Worm (Caenorhabditis elegans): ENCODE results near the gene rps-12.

rps-12 gene

DNA sequence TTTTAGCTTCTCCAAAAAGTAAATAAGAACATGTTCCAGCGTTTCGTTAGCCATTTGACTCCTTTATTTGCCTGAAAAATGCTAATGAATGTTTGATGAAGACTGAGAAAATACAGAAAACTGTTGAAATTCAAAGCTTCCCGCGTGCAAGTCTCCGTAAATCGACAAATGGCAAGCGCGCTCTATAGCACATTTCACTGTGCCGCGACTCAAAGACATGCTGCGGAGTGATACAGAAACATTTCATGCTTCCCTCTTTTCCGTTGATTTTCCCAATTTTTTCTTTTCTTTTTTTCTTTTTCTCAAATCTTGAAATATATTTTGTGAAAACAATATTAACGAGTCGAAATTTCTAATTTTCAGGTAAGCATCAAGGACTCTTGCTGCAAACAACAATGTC lies at the start of gene rps-12, which contains the start of gene ska-3:
rps-12 (plus strand) TSS at position 364 of the 400 bp plus-strand sequence.
ska-3 (minus strand) TSS at position 71 of the 400 bp plus-strand sequence.
- TF ChIP-seq mab-5 (tag; optimal IDR thresholded peaks at IDR 0.05) (peak; percentile 60), M03D4.4 (tag; optimal IDR thresholded peaks at IDR 0.05) (peak; percentile 89), ceh-83 (GFP tag; optimal IDR thresholded peaks at IDR 0.05) (peak; percentile 25), unc-62 (GFP tag; optimal IDR thresholded peaks at IDR 0.05) (peak; percentile 85), snpc-4 (tag; optimal IDR thresholded peaks at IDR 0.05) (no peak), sem-2 (GFP tag; optimal IDR thresholded peaks at IDR 0.05) (peak; percentile 11), lin-32 (GFP tag; optimal IDR thresholded peaks at IDR 0.05) (no peak), unc-39 (tag; optimal IDR thresholded peaks at IDR 0.05) (no peak), pha-4 (tag; optimal IDR thresholded peaks at IDR 0.05) (peak; percentile 99), mls-2 (tag; optimal IDR thresholded peaks at IDR 0.05) (peak; percentile 73), flh-1 (GFP tag; optimal IDR thresholded peaks at IDR 0.05) (no peak), blmp-1 (tag; optimal IDR thresholded peaks at IDR 0.05) (no peak), cnd-1 (tag; optimal IDR thresholded peaks at IDR 0.05) (peak; percentile 45), ces-1 (GFP tag; optimal IDR thresholded peaks at IDR 0.05) (peak; percentile 81), elt-3 (tag; optimal IDR thresholded peaks at IDR 0.05) (peak; percentile 55), unc-120 (tag; optimal IDR thresholded peaks at IDR 0.05; ENCODE audit: poor library complexity, severe bottlenecking) (peak; percentile 88), mep-1 (tag; optimal IDR thresholded peaks at IDR 0.05) (peak; percentile 100), nhr-76 (tag; optimal IDR thresholded peaks at IDR 0.05) (no peak), nhr-28 (tag; optimal IDR thresholded peaks at IDR 0.05) (peak; percentile 24), ham-2 (GFP tag; optimal IDR thresholded peaks at IDR 0.05) (peak; percentile 87), drap-1 (GFP tag; optimal IDR thresholded peaks at IDR 0.05) (peak; percentile 86), nhr-12 (tag; optimal IDR thresholded peaks at IDR 0.05) (peak; percentile 90), zip-8 (tag; optimal IDR thresholded peaks at IDR 0.05) (no peak), lsy-2 (tag; optimal IDR thresholded peaks at IDR 0.05) (peak; percentile 92), elt-1 (tag; optimal IDR thresholded peaks at IDR 0.05; ENCODE audit: borderline replicate concordance, insufficient read depth) (peak; percentile 53), nhr-237 (tag; optimal IDR thresholded peaks at IDR 0.05) (peak; percentile 98), nhr-2 (tag; optimal IDR thresholded peaks at IDR 0.05) (peak; percentile 54), sptf-1 (tag; optimal IDR thresholded peaks at IDR 0.05) (peak; percentile 88), tbx-8 (GFP tag; optimal IDR thresholded peaks at IDR 0.05) (peak; percentile 55), ceh-43 (GFP tag; optimal IDR thresholded peaks at IDR 0.05) (peak; percentile 9), lin-13 (tag; optimal IDR thresholded peaks at IDR 0.05) (peak; percentile 99), ceh-39 (tag; optimal IDR thresholded peaks at IDR 0.05) (peak; percentile 95), hlh-1 (tag; optimal IDR thresholded peaks at IDR 0.05) (peak; percentile 66), ztf-11 (tag; optimal IDR thresholded peaks at IDR 0.05) (peak; percentile 69), bed-3 (GFP tag; optimal IDR thresholded peaks at IDR 0.05) (peak; percentile 26)

DNA sequence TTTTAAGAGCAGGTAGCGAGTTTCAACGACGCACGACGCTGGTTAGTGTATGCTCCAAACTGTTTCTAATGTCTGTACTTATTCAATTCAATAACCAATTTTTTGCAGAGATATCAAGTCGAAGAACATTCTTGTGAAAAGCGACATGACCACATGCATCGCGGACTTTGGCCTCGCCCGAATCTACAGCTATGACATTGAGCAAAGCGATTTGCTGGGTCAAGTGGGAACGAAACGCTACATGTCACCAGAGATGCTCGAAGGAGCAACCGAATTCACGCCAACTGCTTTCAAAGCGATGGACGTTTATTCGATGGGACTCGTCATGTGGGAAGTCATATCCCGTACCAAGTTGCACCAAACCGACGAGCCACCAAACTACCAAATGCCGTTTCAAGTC lies 48.7 kb upstream of the rps-12 start:
- TF ChIP-seq elt-1 (tag; optimal IDR thresholded peaks at IDR 0.05; ENCODE audit: borderline replicate concordance, insufficient read depth): no peak
- no peak for TF ChIP-seq M03D4.4 (tag; optimal IDR thresholded peaks at IDR 0.05)
- TF ChIP-seq nhr-76 (tag; optimal IDR thresholded peaks at IDR 0.05): no peak
- TF ChIP-seq lin-32 (GFP tag; optimal IDR thresholded peaks at IDR 0.05): no peak
- TF ChIP-seq hlh-1 (tag; optimal IDR thresholded peaks at IDR 0.05): no peak
- TF ChIP-seq snpc-4 (tag; optimal IDR thresholded peaks at IDR 0.05): no peak
- no peak for TF ChIP-seq bed-3 (GFP tag; optimal IDR thresholded peaks at IDR 0.05)

DNA sequence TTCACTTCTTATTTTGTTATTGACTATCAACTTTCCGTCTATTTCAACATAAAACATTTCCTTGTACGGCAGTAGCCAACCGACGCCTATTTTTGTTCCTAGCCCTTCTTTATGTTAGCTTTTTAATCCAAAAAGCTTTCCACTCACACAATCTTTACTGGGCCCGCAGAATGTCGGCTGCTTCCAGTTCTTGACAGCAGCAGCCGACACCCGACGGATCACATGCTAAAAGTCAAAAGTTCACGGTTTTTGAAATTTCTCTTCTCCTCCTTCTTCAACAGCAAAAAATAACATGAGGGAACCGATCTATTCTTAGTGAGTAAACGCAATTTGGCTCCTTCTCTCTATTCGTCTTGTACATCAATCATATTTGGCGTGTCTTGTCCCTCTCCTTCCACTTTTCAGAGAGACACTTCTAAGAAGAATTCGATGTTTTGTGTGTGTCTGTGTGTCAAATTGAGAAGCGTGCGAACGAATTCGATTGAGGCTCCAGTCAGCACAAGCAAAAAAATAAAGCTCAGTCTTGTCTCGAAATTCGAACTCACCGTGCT lies 46.6 kb upstream of the rps-12 start:
- TF ChIP-seq ces-1 (GFP tag; optimal IDR thresholded peaks at IDR 0.05): peak; percentile 88
- no peak for TF ChIP-seq lin-32 (GFP tag; optimal IDR thresholded peaks at IDR 0.05)

DNA sequence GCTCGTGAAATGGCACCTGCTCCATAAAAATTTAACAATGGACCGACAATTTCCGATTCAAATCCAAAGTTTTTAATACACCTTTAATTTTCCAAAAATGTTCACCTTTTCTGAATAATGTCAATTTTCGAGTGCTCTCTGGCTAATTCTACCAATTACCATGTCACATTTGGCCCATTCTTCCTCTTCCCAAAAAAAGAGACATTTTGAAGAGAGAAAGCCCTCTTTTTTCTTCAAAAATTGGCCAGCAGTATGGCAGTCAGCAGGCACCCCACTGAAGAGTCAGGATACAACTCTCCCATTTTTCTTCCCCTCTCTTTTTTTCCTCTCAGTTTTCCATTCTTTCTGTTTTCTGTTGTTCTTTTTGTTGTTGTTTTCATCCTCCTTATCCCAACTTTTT lies 44.6 kb upstream of the rps-12 start:
- no peak for TF ChIP-seq nhr-237 (tag; optimal IDR thresholded peaks at IDR 0.05)
- no peak for TF ChIP-seq lsy-2 (tag; optimal IDR thresholded peaks at IDR 0.05)
- no peak for TF ChIP-seq bed-3 (GFP tag; optimal IDR thresholded peaks at IDR 0.05)
- no peak for TF ChIP-seq blmp-1 (tag; optimal IDR thresholded peaks at IDR 0.05)
- TF ChIP-seq ceh-83 (GFP tag; optimal IDR thresholded peaks at IDR 0.05): no peak
- TF ChIP-seq mls-2 (tag; optimal IDR thresholded peaks at IDR 0.05): no peak
- no peak for TF ChIP-seq flh-1 (GFP tag; optimal IDR thresholded peaks at IDR 0.05)
- no peak for TF ChIP-seq ceh-43 (GFP tag; optimal IDR thresholded peaks at IDR 0.05)
- TF ChIP-seq unc-120 (tag; optimal IDR thresholded peaks at IDR 0.05; ENCODE audit: poor library complexity, severe bottlenecking): no peak
- no peak for TF ChIP-seq nhr-28 (tag; optimal IDR thresholded peaks at IDR 0.05)
- no peak for TF ChIP-seq cnd-1 (tag; optimal IDR thresholded peaks at IDR 0.05)
- no peak for TF ChIP-seq hlh-1 (tag; optimal IDR thresholded peaks at IDR 0.05)
- TF ChIP-seq sem-2 (GFP tag; optimal IDR thresholded peaks at IDR 0.05): no peak
